Worm (Caenorhabditis elegans) whole organism, L1 larva: ENCODE results near the gene sre-37.

Experiments
- C16A3.4 ChIP-seq: fragments of 150-350 bp; optimal IDR thresholded peaks from 2 replicates; lab custom pipeline; 2014; ENCODE audit warnings: missing biosample characterization, missing genetic modification characterization
- C34B4.2 ChIP-seq: sonication (generic microtip); optimal IDR thresholded peaks from 2 replicates; lab custom pipeline; 2017; ENCODE audit warnings: mild to moderate bottlenecking, missing genetic modification characterization, missing compliant biosample characterization
- aha-1 ChIP-seq: fragments of 150-350 bp; optimal IDR thresholded peaks from 2 replicates; lab custom pipeline; 2014; ENCODE audit warnings: missing biosample characterization, missing genetic modification characterization
- aly-2 ChIP-seq: fragments of 150-350 bp; optimal IDR thresholded peaks from 2 replicates; lab custom pipeline; 2014; ENCODE audit warnings: missing biosample characterization, missing genetic modification characterization
- ceh-82 ChIP-seq, 3 experiments: fragments of 150-350 bp in 1 of 3; sonication (generic microtip) in 2 of 3; optimal IDR thresholded peaks; 2 replicates each; lab custom pipeline; 2014 to 2017; ENCODE audit warnings: missing biosample characterization in 3 of 3, missing genetic modification characterization in 3 of 3
- ceh-88 ChIP-seq: fragments of 200-800 bp; sonication (Bioruptor generic); IDR thresholded peaks from 2 replicates; pipeline ENCODE4 v1.3.6; 2022; ENCODE audit warnings: missing genetic modification characterization, missing compliant biosample characterization
- ces-1 ChIP-seq: fragments of 150-350 bp; optimal IDR thresholded peaks from 2 replicates; lab custom pipeline; 2014; ENCODE audit warnings: missing biosample characterization, missing genetic modification reagents, missing genetic modification characterization
- dsc-1 ChIP-seq: sonication (generic microtip); optimal IDR thresholded peaks from 2 replicates; lab custom pipeline; 2016; ENCODE audit warnings: mild to moderate bottlenecking, missing genetic modification characterization, missing compliant biosample characterization
- efl-1 ChIP-seq, 4 experiments: fragments of 150-350 bp; optimal IDR thresholded peaks in 3 of 4; peaks in 1 of 4; 1 replicate in 1 of 4; 2 replicates in 3 of 4; lab custom pipeline; 2014; ENCODE audit warnings: missing biosample characterization in 2 of 4, missing genetic modification characterization in 2 of 4, missing genetic modification reagents in 2 of 4
- elt-3 ChIP-seq, 6 experiments: fragments of 150-350 bp in 1 of 6; sonication (generic microtip); optimal IDR thresholded peaks; 2 replicates each; lab custom pipeline; 2017 to 2018; ENCODE audit warnings: missing biosample characterization in 6 of 6, missing genetic modification characterization in 6 of 6, inconsistent platforms in 1 of 6
- ets-5 ChIP-seq: fragments of 200-800 bp; sonication (Bioruptor generic); IDR thresholded peaks from 2 replicates; pipeline ENCODE4 v1.3.6; 2022; ENCODE audit warnings: missing genetic modification characterization, missing compliant biosample characterization
- fkh-8 ChIP-seq: sonication (generic microtip); optimal IDR thresholded peaks from 2 replicates; lab custom pipeline; 2016; ENCODE audit warnings: mild to moderate bottlenecking, missing genetic modification characterization, missing compliant biosample characterization
- hpl-2 ChIP-seq: fragments of 150-350 bp; optimal IDR thresholded peaks from 2 replicates; lab custom pipeline; 2014; ENCODE audit warnings: missing biosample characterization, missing genetic modification reagents, missing genetic modification characterization
- lin-14 ChIP-seq: fragments of 200-800 bp; sonication (Bioruptor generic); optimal IDR thresholded peaks from 2 replicates; lab custom pipeline; 2018; ENCODE audit warnings: mild to moderate bottlenecking, missing genetic modification characterization, moderate library complexity, missing compliant biosample characterization
- lin-39 ChIP-seq: fragments of 150-350 bp; optimal IDR thresholded peaks from 2 replicates; lab custom pipeline; 2014; ENCODE audit warnings: missing biosample characterization, missing genetic modification reagents, missing genetic modification characterization
- lir-3 ChIP-seq: sonication (generic microtip); optimal IDR thresholded peaks from 2 replicates; lab custom pipeline; 2016; ENCODE audit warnings: mild to moderate bottlenecking, missing genetic modification characterization, moderate library complexity, missing compliant biosample characterization; ENCODE audit not compliant: poor library complexity
- lsy-2 ChIP-seq, 2 experiments: fragments of 150-350 bp; optimal IDR thresholded peaks; 2 replicates each; lab custom pipeline; 2014; ENCODE audit warnings: missing biosample characterization in 2 of 2, missing genetic modification characterization in 2 of 2
- mef-2 ChIP-seq: fragments of 150-350 bp; optimal IDR thresholded peaks from 2 replicates; lab custom pipeline; 2014; ENCODE audit warnings: missing biosample characterization, missing genetic modification characterization
- nhr-12 ChIP-seq: sonication (generic microtip); optimal IDR thresholded peaks from 2 replicates; lab custom pipeline; 2017; ENCODE audit warnings: missing biosample characterization, missing genetic modification characterization
- nhr-19 ChIP-seq: fragments of 200-800 bp; sonication (Bioruptor generic); conservative IDR thresholded peaks from 2 replicates; pipeline ENCODE4 v1.3.6; 2022; ENCODE audit warnings: missing genetic modification characterization, missing compliant biosample characterization
- nhr-47 ChIP-seq: sonication (generic microtip); optimal IDR thresholded peaks from 2 replicates; lab custom pipeline; 2016; ENCODE audit warnings: mild to moderate bottlenecking, missing genetic modification characterization, moderate library complexity, missing compliant biosample characterization
- nhr-76 ChIP-seq: sonication (generic microtip); optimal IDR thresholded peaks from 2 replicates; lab custom pipeline; 2017; ENCODE audit warnings: missing biosample characterization, missing genetic modification characterization
- nhr-77 ChIP-seq: fragments of 150-350 bp; optimal IDR thresholded peaks from 2 replicates; lab custom pipeline; 2014; ENCODE audit warnings: missing biosample characterization, missing genetic modification characterization
- nhr-84 ChIP-seq: sonication (generic microtip); optimal IDR thresholded peaks from 2 replicates; lab custom pipeline; 2017; ENCODE audit warnings: missing biosample characterization, missing genetic modification characterization
- pqm-1 ChIP-seq: sonication (generic microtip); optimal IDR thresholded peaks from 3 replicates; lab custom pipeline; 2017; ENCODE audit warnings: missing biosample characterization, missing genetic modification characterization
- rnt-1 ChIP-seq: sonication (generic microtip); optimal IDR thresholded peaks from 2 replicates; lab custom pipeline; 2016; ENCODE audit warnings: mild to moderate bottlenecking, missing genetic modification characterization, moderate library complexity, missing compliant biosample characterization
- skn-1 ChIP-seq: fragments of 150-350 bp; optimal IDR thresholded peaks from 2 replicates; lab custom pipeline; 2014; ENCODE audit warnings: missing biosample characterization, missing genetic modification characterization
- snu-23 ChIP-seq: sonication (generic microtip); optimal IDR thresholded peaks from 2 replicates; lab custom pipeline; 2016; ENCODE audit warnings: missing genetic modification characterization, missing compliant biosample characterization
- sup-37 ChIP-seq: fragments of 200-800 bp; sonication (Bioruptor generic); optimal IDR thresholded peaks from 2 replicates; lab custom pipeline; 2018; ENCODE audit warnings: mild to moderate bottlenecking, missing genetic modification characterization, missing compliant biosample characterization
- swsn-7 ChIP-seq: sonication (generic microtip); optimal IDR thresholded peaks from 2 replicates; lab custom pipeline; 2016; ENCODE audit warnings: missing genetic modification characterization, missing compliant biosample characterization
- tbx-2 ChIP-seq: sonication (generic microtip); optimal IDR thresholded peaks from 2 replicates; lab custom pipeline; 2016; ENCODE audit warnings: missing genetic modification characterization, missing compliant biosample characterization
- tlp-1 ChIP-seq: fragments of 150-350 bp; optimal IDR thresholded peaks from 2 replicates; lab custom pipeline; 2014; ENCODE audit warnings: missing biosample characterization, missing genetic modification characterization
- unc-98 ChIP-seq: fragments of 200-800 bp; sonication (Bioruptor generic); IDR thresholded peaks from 2 replicates; pipeline ENCODE4 v1.3.6; 2022; ENCODE audit warnings: missing genetic modification characterization, missing compliant biosample characterization
- vab-15 ChIP-seq: sonication (generic microtip); optimal IDR thresholded peaks from 2 replicates; lab custom pipeline; 2017; ENCODE audit warnings: missing genotype, mild to moderate bottlenecking, missing genetic modification characterization, missing compliant biosample characterization

Gene sre-37

ce11 chrII:12467047-12467446, 1.4 kb downstream of the sre-37 start, which contains the start of gene srg-16:
TSS of gene srg-16 (plus strand) at chrII:12467133.
- no peak for TF ChIP-seq nhr-12 (tag; lab: Kevin White, UChicago)
- TF ChIP-seq lin-39: no peak
- TF ChIP-seq elt-3 (tag; optimal IDR thresholded peaks at IDR 0.05; lab: Kevin White, UChicago): no peak
- TF ChIP-seq swsn-7 (tag; lab: Kevin White, UChicago): no peak
- no peak for TF ChIP-seq ets-5 (GFP tag; lab: Robert Waterston, UW)
- no peak for TF ChIP-seq hpl-2 (GFP tag; lab: Kevin White, UChicago)
- TF ChIP-seq nhr-19 (GFP tag; lab: Robert Waterston, UW): no peak
- no peak for TF ChIP-seq C16A3.4
- TF ChIP-seq tbx-2 (tag; lab: Kevin White, UChicago): no peak
- no peak for TF ChIP-seq skn-1 (tag; lab: Kevin White, UChicago)
- TF ChIP-seq fkh-8 (tag; lab: Kevin White, UChicago): no peak
- no peak for TF ChIP-seq nhr-76 (tag; lab: Kevin White, UChicago)
- no peak for TF ChIP-seq lir-3
- TF ChIP-seq C34B4.2: no peak
- TF ChIP-seq tlp-1 (tag; lab: Kevin White, UChicago): no peak
- TF ChIP-seq pqm-1 (tag; lab: Kevin White, UChicago): no peak

- no peak for TF ChIP-seq nhr-77 (tag; lab: Kevin White, UChicago)
- TF ChIP-seq efl-1 (optimal IDR thresholded peaks at IDR 0.05; lab: Kevin White, UChicago): no peak
- peak in 1 of 2 experiments; percentile 58 for TF ChIP-seq efl-1 (GFP tag; optimal IDR thresholded peaks at IDR 0.05 in 1 of 2; lab: Kevin White, UChicago)
Observed at ce11 chrII:12471138-12471855, 5.6 kb downstream of the sre-37 start, which contains the start of the genes F15A4.5 and phat-8. TSS of gene F15A4.5 (minus strand) at chrII:12471238. TSS of gene phat-8 (plus strand) at chrII:12471805.

- TF ChIP-seq ets-5 (GFP tag; lab: Robert Waterston, UW) (no peak), efl-1 (optimal IDR thresholded peaks at IDR 0.05; lab: Kevin White, UChicago) (no peak), efl-1 (GFP tag; optimal IDR thresholded peaks at IDR 0.05 in 1 of 2; lab: Kevin White, UChicago) (peak in 1 of 2 experiments; percentile 48)
Observed at ce11 chrII:12473406-12473805, 7.7 kb downstream of the sre-37 start, which contains the start of gene srg-17. TSS of gene srg-17 (plus strand) at chrII:12473706.

ce11 chrII:12480811-12481210, 15.2 kb downstream of the sre-37 start, which contains the start of gene arrd-9:
TSS of gene arrd-9 (minus strand) at chrII:12480911.
- TF ChIP-seq elt-3 (tag; optimal IDR thresholded peaks at IDR 0.05; lab: Kevin White, UChicago) (no peak), snu-23 (GFP tag; lab: Kevin White, UChicago) (no peak), C34B4.2 (no peak), nhr-84 (tag; lab: Kevin White, UChicago) (no peak), lin-14 (GFP tag; lab: Kevin White, UChicago) (no peak), sup-37 (GFP tag; lab: Kevin White, UChicago) (no peak), mef-2 (no peak), unc-98 (GFP tag; lab: Robert Waterston, UW) (no peak), ceh-82 (tag; optimal IDR thresholded peaks at IDR 0.05; lab: Kevin White, UChicago) (no peak), pqm-1 (tag; lab: Kevin White, UChicago) (no peak), C16A3.4 (no peak), rnt-1 (no peak), nhr-19 (GFP tag; lab: Robert Waterston, UW) (no peak), lin-39 (no peak)
- TF ChIP-seq, all 84 proteins: peak for 0

ce11 chrII:12481645-12482044, 16.0 kb downstream of the sre-37 start:
- TF ChIP-seq ces-1 (GFP tag; lab: Kevin White, UChicago): no peak
- TF ChIP-seq aha-1 (tag; lab: Kevin White, UChicago): no peak
- no peak for TF ChIP-seq efl-1 (optimal IDR thresholded peaks at IDR 0.05; lab: Kevin White, UChicago)
- TF ChIP-seq efl-1 (GFP tag; optimal IDR thresholded peaks at IDR 0.05 in 1 of 2; lab: Kevin White, UChicago): peak in 1 of 2 experiments; percentile 91
- TF ChIP-seq ceh-88 (GFP tag; lab: Robert Waterston, UW): no peak

- TF ChIP-seq elt-3 (tag; optimal IDR thresholded peaks at IDR 0.05; lab: Kevin White, UChicago) (no peak), vab-15 (tag; lab: Kevin White, UChicago) (no peak), ceh-88 (GFP tag; lab: Robert Waterston, UW) (no peak), nhr-77 (tag; lab: Kevin White, UChicago) (no peak), C34B4.2 (no peak), fkh-8 (tag; lab: Kevin White, UChicago) (no peak), dsc-1 (tag; lab: Kevin White, UChicago) (no peak), nhr-12 (tag; lab: Kevin White, UChicago) (no peak), nhr-47 (no peak), aha-1 (tag; lab: Kevin White, UChicago) (no peak), ces-1 (GFP tag; lab: Kevin White, UChicago) (no peak), aly-2 (no peak), lsy-2 (tag; optimal IDR thresholded peaks at IDR 0.05; lab: Kevin White, UChicago) (no peak)
Observed at ce11 chrII:12482622-12483021, 17.0 kb downstream of the sre-37 start, which contains the start of gene fbxb-102. TSS of gene fbxb-102 (plus strand) at chrII:12482922.
